Worm (Caenorhabditis elegans): ENCODE results near the gene pmp-3.

Gene pmp-3

ce11 chrV:14638075-14638474 lies 8.5 kb upstream of the pmp-3 start (continued):
- TF ChIP-seq C06A6.2 (GFP tag; conservative IDR thresholded peaks at IDR 0.05) (no peak), lin-54 (GFP tag; optimal IDR thresholded peaks at IDR 0.05) (peak; percentile 18), Y56A3A.18 (GFP tag; IDR thresholded peaks at IDR 0.05) (no peak), gei-17 (GFP tag; optimal IDR thresholded peaks at IDR 0.05) (no peak), cebp-2 (GFP tag; IDR thresholded peaks at IDR 0.05) (no peak), chd-7 (tag; optimal IDR thresholded peaks at IDR 0.05) (no peak)

- TF ChIP-seq unc-62 (GFP tag; optimal IDR thresholded peaks at IDR 0.05) (no peak), ztf-28 (GFP tag; IDR thresholded peaks at IDR 0.05) (no peak), mcd-1 (GFP tag; IDR thresholded peaks at IDR 0.05) (no peak), ceh-91 (GFP tag; IDR thresholded peaks at IDR 0.05) (no peak), hmg-20 (GFP tag; IDR thresholded peaks at IDR 0.05) (no peak), nhr-80 (tag; optimal IDR thresholded peaks at IDR 0.05) (no peak), zfh-2 (GFP tag; conservative IDR thresholded peaks at IDR 0.05) (no peak), chd-7 (tag; optimal IDR thresholded peaks at IDR 0.05) (no peak), F52B5.7 (tag; optimal IDR thresholded peaks at IDR 0.05) (no peak), hrde-1 (tag; optimal IDR thresholded peaks at IDR 0.05; ENCODE audit: borderline replicate concordance) (no peak), bed-1 (GFP tag; IDR thresholded peaks at IDR 0.05) (no peak)
These were observed 6.5 kb upstream of the pmp-3 start, which contains the start of gene F43D2.7 for ce11 chrV:14640071-14640470. F43D2.7 (minus strand) TSS chrV:14640171.

ce11 chrV:14640769-14641168 lies 5.8 kb upstream of the pmp-3 start, which contains the start of gene C54G10.1:
C54G10.1 (plus strand) TSS chrV:14641101.
- TF ChIP-seq pha-4 (tag; optimal IDR thresholded peaks at IDR 0.05) (no peak), cebp-1 (GFP tag; IDR thresholded peaks at IDR 0.05) (0 out of 2 replicates have a peak, but pooled peaks have one; percentile 13), cebp-1 (tag; optimal IDR thresholded peaks at IDR 0.05) (peak; percentile 18), nhr-80 (tag; optimal IDR thresholded peaks at IDR 0.05) (peak; percentile 89)

ce11 chrV:14642016-14642415 lies 4.5 kb upstream of the pmp-3 start:
- TF ChIP-seq B0336.3 (GFP tag; IDR thresholded peaks at IDR 0.05) (no peak), pha-4 (tag; optimal IDR thresholded peaks at IDR 0.05) (no peak), lsy-27 (tag; optimal IDR thresholded peaks at IDR 0.05; ENCODE audit: borderline replicate concordance, insufficient read depth) (no peak), F33H1.4 (GFP tag; IDR thresholded peaks at IDR 0.05) (0 out of 2 replicates have a peak, but pooled peaks have one; percentile 28), mes-4 (tag; optimal IDR thresholded peaks at IDR 0.05) (no peak), cebp-1 (GFP tag; IDR thresholded peaks at IDR 0.05) (no peak), cebp-1 (tag; optimal IDR thresholded peaks at IDR 0.05) (no peak), F52B5.7 (tag; optimal IDR thresholded peaks at IDR 0.05) (no peak), F57C9.4 (tag; optimal IDR thresholded peaks at IDR 0.05) (no peak), B0035.1 (tag; optimal IDR thresholded peaks at IDR 0.05) (no peak), xnd-1 (tag; optimal IDR thresholded peaks at IDR 0.05) (peak; percentile 21), mxl-1 (tag; optimal IDR thresholded peaks at IDR 0.05) (no peak), K11D2.4 (GFP tag; IDR thresholded peaks at IDR 0.05) (no peak), lin-54 (GFP tag; optimal IDR thresholded peaks at IDR 0.05) (no peak), egl-18 (GFP tag; IDR thresholded peaks at IDR 0.05) (no peak), Y79H2A.3 (GFP tag; conservative IDR thresholded peaks at IDR 0.05) (no peak), hmg-1.2 (GFP tag; IDR thresholded peaks at IDR 0.05) (0 out of 2 replicates have a peak, but pooled peaks have one; percentile 17), efl-1 (GFP tag; optimal IDR thresholded peaks at IDR 0.05) (peak; percentile 45), unc-62 (GFP tag; optimal IDR thresholded peaks at IDR 0.05) (no peak), madf-8 (GFP tag; conservative IDR thresholded peaks at IDR 0.05) (peak; percentile 54; the same call in 1 of the 2 replicates), rpc-1 (optimal IDR thresholded peaks at IDR 0.05) (no peak), rpc-1 (tag; optimal IDR thresholded peaks at IDR 0.05) (no peak), madf-6 (GFP tag; IDR thresholded peaks at IDR 0.05) (peak; percentile 78)

Data from whole organism, young adult.